Fruit fly (Drosophila melanogaster): ENCODE data around the gene Diap1.
A peak's percentile ranks its signal among the peaks of the same experiment; 100 is the strongest.

Gene Diap1

dm6 chr3L:16004401-16005237 is 46.2 kb downstream of the Diap1 start, which contains the start of the genes hzg and mRpS31 (continued):
- peak; percentile 27 for TF ChIP-seq nerfin-1 (tag; optimal IDR thresholded peaks at IDR 0.05)
- TF ChIP-seq CG13123 (GFP tag; optimal IDR thresholded peaks at IDR 0.05) = peak; percentile 4
- TF ChIP-seq Dp (GFP tag; optimal IDR thresholded peaks at IDR 0.05) = peak; percentile 9
- TF ChIP-seq CG7839 (tag; optimal IDR thresholded peaks at IDR 0.05) = peak; percentile 25
- TF ChIP-seq pan (optimal IDR thresholded peaks at IDR 0.05) = no peak
- peak in 1 of 2 experiments; percentile 24 for TF ChIP-seq pan (GFP tag; optimal IDR thresholded peaks at IDR 0.05 in 1 of 2, IDR thresholded peaks at IDR 0.05 in 1 of 2)
- TF ChIP-seq odd (GFP tag; optimal IDR thresholded peaks at IDR 0.05) = no peak
- TF ChIP-seq tx (GFP tag; optimal IDR thresholded peaks at IDR 0.05) = peak; percentile 38
- TF ChIP-seq CG10209 (GFP tag; optimal IDR thresholded peaks at IDR 0.05) = peak; percentile 34
- TF ChIP-seq CG8924 (tag; optimal IDR thresholded peaks at IDR 0.05) = peak; percentile 68
- no peak for TF ChIP-seq CG17328 (GFP tag; IDR thresholded peaks at IDR 0.05)
- peak; percentile 22 for TF ChIP-seq Hmx (GFP tag; optimal IDR thresholded peaks at IDR 0.05)
- TF ChIP-seq sna (GFP tag; IDR thresholded peaks at IDR 0.05; ENCODE audit: partially characterized antibody) = no peak
- TF ChIP-seq abd-A (tag; optimal IDR thresholded peaks at IDR 0.05) = peak; percentile 37
- TF ChIP-seq CG4404 (GFP tag; IDR thresholded peaks at IDR 0.05) = peak; percentile 41
- peak; percentile 42 for TF ChIP-seq CG12659 (GFP tag; optimal IDR thresholded peaks at IDR 0.05)
- TF ChIP-seq pho (GFP tag; optimal IDR thresholded peaks at IDR 0.05) = peak; percentile 60
- peak; percentile 59 for TF ChIP-seq CG9609 (GFP tag; optimal IDR thresholded peaks at IDR 0.05)
- no peak for TF ChIP-seq GATAe (GFP tag; conservative IDR thresholded peaks at IDR 0.05)
- peak; percentile 35 for TF ChIP-seq dmrt99B (tag; optimal IDR thresholded peaks at IDR 0.05)
- TF ChIP-seq CG15601 (tag; optimal IDR thresholded peaks at IDR 0.05) = peak; percentile 20
- peak; percentile 57 for TF ChIP-seq CG9215 (GFP tag; IDR thresholded peaks at IDR 0.05)
- TF ChIP-seq D (optimal IDR thresholded peaks at IDR 0.05) = no peak
- peak; percentile 26 for TF ChIP-seq D (GFP tag; optimal IDR thresholded peaks at IDR 0.05)
- peak; percentile 65 for TF ChIP-seq CG10147 (GFP tag; optimal IDR thresholded peaks at IDR 0.05)
- TF ChIP-seq Hr51 (GFP tag; optimal IDR thresholded peaks at IDR 0.05) = peak in 1 of 2 experiments; percentile 57
- no peak for TF ChIP-seq Scr (GFP tag; IDR thresholded peaks at IDR 0.05; ENCODE audit: partially characterized antibody)
- TF ChIP-seq CG11560 (tag; IDR thresholded peaks at IDR 0.05) = peak; percentile 17; the same call in 1 of the 3 replicates
- peak; percentile 74 for TF ChIP-seq CG30403 (GFP tag; optimal IDR thresholded peaks at IDR 0.05)
- TF ChIP-seq CG34422 (GFP tag; IDR thresholded peaks at IDR 0.05) = peak; percentile 35; the same call in 1 of the 3 replicates
- TF ChIP-seq grn (GFP tag; optimal IDR thresholded peaks at IDR 0.05) = peak; percentile 10
- TF ChIP-seq ranshi (GFP tag; IDR thresholded peaks at IDR 0.05) = peak; percentile 65; the same call in 1 of the 2 replicates
- peak; percentile 66 for TF ChIP-seq CG11504 (tag; optimal IDR thresholded peaks at IDR 0.05)
- TF ChIP-seq B-H2 (GFP tag; optimal IDR thresholded peaks at IDR 0.05) = no peak
- peak; percentile 57 for TF ChIP-seq CG30020 (tag; optimal IDR thresholded peaks at IDR 0.05)
- TF ChIP-seq HLHmδ (GFP tag; optimal IDR thresholded peaks at IDR 0.05) = no peak
- TF ChIP-seq Ada2b (GFP tag; IDR thresholded peaks at IDR 0.05) = peak; percentile 33
- TF ChIP-seq CG32772 (GFP tag; IDR thresholded peaks at IDR 0.05) = no peak
- TF ChIP-seq wek (GFP tag; optimal IDR thresholded peaks at IDR 0.05) = no peak
- peak; percentile 73 for TF ChIP-seq CoRest (tag; optimal IDR thresholded peaks at IDR 0.05)
- TF ChIP-seq Hey (tag; optimal IDR thresholded peaks at IDR 0.05) = no peak
- TF ChIP-seq CG33213 (GFP tag; optimal IDR thresholded peaks at IDR 0.05) = peak; percentile 54
- no peak for TF ChIP-seq CG10543 (GFP tag; optimal IDR thresholded peaks at IDR 0.05)
- TF ChIP-seq kni (GFP tag; optimal IDR thresholded peaks at IDR 0.05) = no peak
- TF ChIP-seq CG6683 (GFP tag; optimal IDR thresholded peaks at IDR 0.05) = no peak
- no peak for TF ChIP-seq CG4730 (GFP tag; IDR thresholded peaks at IDR 0.05)
- no peak for TF ChIP-seq HLH4C (GFP tag; IDR thresholded peaks at IDR 0.05; ENCODE audit: partially characterized antibody)
- peak; percentile 51 for TF ChIP-seq CG32532 (GFP tag; IDR thresholded peaks at IDR 0.05)
